Worm (Caenorhabditis elegans) whole organism, L2 larva: ENCODE data around the gene F44F4.9.

ENCODE experiments used
- ama-1 ChIP-seq: fragments of 150-350 bp; optimal IDR thresholded peaks from 2 replicates; lab custom pipeline; 2018; ENCODE audit warnings: inconsistent platforms
- dmd-4 ChIP-seq: sonication (generic microtip); optimal IDR thresholded peaks from 2 replicates; lab custom pipeline; 2017; ENCODE audit warnings: missing biosample characterization, missing genetic modification characterization
- mab-5 ChIP-seq: fragments of 150-350 bp; optimal IDR thresholded peaks from 2 replicates; lab custom pipeline; 2014; ENCODE audit warnings: missing biosample characterization, missing genetic modification characterization
- nhr-25 ChIP-seq: fragments of 150-350 bp; sonication (generic microtip); optimal IDR thresholded peaks from 3 replicates; lab custom pipeline; 2014; ENCODE audit warnings: missing biosample characterization, missing genetic modification characterization
- nhr-77 ChIP-seq: fragments of 150-350 bp; optimal IDR thresholded peaks from 2 replicates; lab custom pipeline; 2014; ENCODE audit warnings: missing biosample characterization, missing genetic modification characterization
- unc-55 ChIP-seq: fragments of 150-350 bp; sonication (generic microtip); optimal IDR thresholded peaks from 3 replicates; lab custom pipeline; 2014; ENCODE audit warnings: missing biosample characterization, missing genetic modification reagents, missing genetic modification characterization
- ztf-11 ChIP-seq: sonication (generic microtip); optimal IDR thresholded peaks from 2 replicates; lab custom pipeline; 2017; ENCODE audit warnings: missing biosample characterization, missing genetic modification characterization

- TF ChIP-seq mab-5 (tag; lab: Kevin White, UChicago) (no peak), nhr-25 (tag; lab: Kevin White, UChicago) (no peak), ama-1 (no peak), unc-55 (no peak), ztf-11 (tag; lab: Kevin White, UChicago) (no peak), nhr-77 (tag; lab: Kevin White, UChicago) (no peak), dmd-4 (tag; lab: Kevin White, UChicago) (no peak)
These were observed 2.7 kb upstream of the F44F4.9 start, which contains the start of gene tba-4 for ce11 chrII:10918293-10918756.
